Fruit fly (Drosophila melanogaster) S2 (cell line): ENCODE results near the gene TRAM.

Experiments
- CG8478 ChIP-seq: fragments of >200 bp; optimal IDR thresholded peaks from 2 replicates; lab custom pipeline; 2018
- CTCF ChIP-seq, 2 experiments: fragments of >200 bp; optimal IDR thresholded peaks; 2 replicates each; lab custom pipeline; 2018

DNA sequence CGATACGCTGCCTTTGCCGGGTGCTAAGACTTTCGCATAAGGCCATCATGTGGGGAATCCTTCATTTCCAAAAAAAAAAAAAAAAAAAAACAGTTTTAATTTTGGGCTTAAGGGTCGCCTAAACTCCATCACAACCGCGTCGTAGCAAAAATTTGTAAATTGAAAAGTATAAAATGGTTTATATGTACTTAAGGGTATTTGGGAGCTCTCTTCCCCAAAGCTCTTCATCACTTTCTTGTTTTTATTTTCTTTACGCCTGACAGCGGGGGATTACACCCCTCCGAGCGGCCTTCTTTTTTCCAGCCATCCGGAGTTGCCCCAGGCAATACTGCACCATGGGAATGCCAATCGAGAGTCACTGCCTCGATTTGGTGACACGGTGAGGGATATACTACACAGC is 29.0 kb downstream of the TRAM start:
- TF ChIP-seq CTCF (optimal IDR thresholded peaks at IDR 0.05; lab: Kevin White, UChicago) (no peak), CG8478 (lab: Kevin White, UChicago) (no peak)
